Worm (Caenorhabditis elegans) whole organism, late embryonic: Measurements from ENCODE around the gene dmsr-11.

Experiments
- F13H6.1 ChIP-seq: sonication (generic microtip); optimal IDR thresholded peaks from 2 replicates; lab custom pipeline; 2016; ENCODE audit warnings: missing genetic modification characterization, missing compliant biosample characterization
- ama-1 ChIP-seq: fragments of 150-350 bp; optimal IDR thresholded peaks from 2 replicates; lab custom pipeline; 2014
- ceh-22 ChIP-seq: sonication (generic microtip); optimal IDR thresholded peaks from 2 replicates; lab custom pipeline; 2017; ENCODE audit warnings: missing biosample characterization, missing genetic modification characterization
- ceh-48 ChIP-seq: sonication (generic microtip); optimal IDR thresholded peaks from 2 replicates; lab custom pipeline; 2016; ENCODE audit warnings: missing genetic modification characterization, inconsistent platforms, missing compliant biosample characterization
- che-1 ChIP-seq: sonication (generic microtip); optimal IDR thresholded peaks from 2 replicates; lab custom pipeline; 2016; ENCODE audit warnings: mild to moderate bottlenecking, missing genetic modification characterization, missing compliant biosample characterization
- ets-4 ChIP-seq: sonication (generic microtip); optimal IDR thresholded peaks from 2 replicates; lab custom pipeline; 2016; ENCODE audit warnings: missing genetic modification characterization, missing compliant biosample characterization
- fkh-10 ChIP-seq: fragments of 150-350 bp; optimal IDR thresholded peaks from 2 replicates; lab custom pipeline; 2014; ENCODE audit warnings: missing biosample characterization, missing genetic modification reagents, missing genetic modification characterization
- hlh-15 ChIP-seq: sonication (generic microtip); optimal IDR thresholded peaks from 2 replicates; lab custom pipeline; 2016; ENCODE audit warnings: missing genetic modification characterization, missing compliant biosample characterization
- madf-2 ChIP-seq: sonication (generic microtip); optimal IDR thresholded peaks from 2 replicates; lab custom pipeline; 2017; ENCODE audit warnings: missing genetic modification characterization, missing compliant biosample characterization
- npax-4 ChIP-seq: sonication (generic microtip); optimal IDR thresholded peaks from 2 replicates; lab custom pipeline; 2016; ENCODE audit warnings: missing genetic modification characterization, missing compliant biosample characterization
- pha-4 ChIP-seq: fragments of 150-350 bp; optimal IDR thresholded peaks from 2 replicates; lab custom pipeline; 2018; ENCODE audit warnings: missing biosample characterization, missing genetic modification reagents, missing genetic modification characterization
- pqm-1 ChIP-seq: sonication (generic microtip); optimal IDR thresholded peaks from 2 replicates; lab custom pipeline; 2016; ENCODE audit warnings: missing genetic modification characterization, missing compliant biosample characterization
- tbx-2 ChIP-seq: sonication (generic microtip); optimal IDR thresholded peaks from 2 replicates; lab custom pipeline; 2016; ENCODE audit warnings: missing genetic modification characterization, missing compliant biosample characterization
- unc-3 ChIP-seq, 2 experiments: fragments of 200-800 bp in 1 of 2; sonication (Bioruptor generic) in 1 of 2; sonication (generic microtip) in 1 of 2; conservative IDR thresholded peaks in 1 of 2; optimal IDR thresholded peaks in 1 of 2; 2 replicates each; pipeline versions ENCODE4 v1.3.6 to Lab custom; 2016 to 2022; ENCODE audit warnings: missing compliant biosample characterization in 2 of 2, missing genetic modification characterization in 2 of 2, missing genetic modification reagents in 1 of 2

ce11 chrV:6817184-6817583 lies 13.3 kb upstream of the dmsr-11 start, which contains the start of gene dmsr-14:
- TF ChIP-seq pha-4 = no peak
- TF ChIP-seq F13H6.1 (tag; lab: Kevin White, UChicago) = no peak
- TF ChIP-seq ceh-22 = no peak
- no peak for TF ChIP-seq madf-2
- TF ChIP-seq hlh-15 = no peak
- no peak for TF ChIP-seq ceh-48 (tag; lab: Kevin White, UChicago)
- TF ChIP-seq che-1 = no peak
- no peak for TF ChIP-seq pqm-1 (tag; lab: Kevin White, UChicago)
- no peak for TF ChIP-seq unc-3 (GFP tag; conservative IDR thresholded peaks at IDR 0.05; lab: Robert Waterston, UW)
- TF ChIP-seq unc-3 (tag; optimal IDR thresholded peaks at IDR 0.05; lab: Kevin White, UChicago) = no peak
- no peak for TF ChIP-seq npax-4 (tag; lab: Kevin White, UChicago)
- TF ChIP-seq tbx-2 (tag; lab: Kevin White, UChicago) = no peak
- no peak for TF ChIP-seq fkh-10
- no peak for TF ChIP-seq ama-1 (lab: Kevin White, UChicago)
- no peak for TF ChIP-seq ets-4 (tag; lab: Kevin White, UChicago)
